Fruit fly (Drosophila melanogaster): ENCODE data around the gene CG1409.

Gene CG1409

DNA sequence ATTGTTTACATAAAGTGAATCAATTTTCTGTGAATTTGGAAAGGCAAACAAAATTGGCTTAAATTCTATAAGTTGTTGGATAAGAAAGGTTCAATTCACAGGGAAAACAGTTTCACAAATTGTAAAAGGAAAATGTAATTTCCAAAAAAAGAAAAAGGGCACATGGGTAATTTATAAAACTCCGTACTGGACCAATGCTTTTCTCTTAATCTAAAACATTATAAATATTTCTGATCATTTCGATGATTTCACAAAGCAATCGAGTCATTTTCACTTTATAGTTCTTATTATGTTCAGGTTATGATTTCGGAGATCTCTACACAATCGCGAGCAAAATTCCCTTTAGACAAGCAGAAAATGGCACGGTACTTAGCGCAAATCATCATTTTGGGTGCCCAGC is at the start of gene CG1409:
Gene CG1409, plus strand, starts transcription at position 301 of the 400 bp plus-strand sequence.
- TF ChIP-seq noc (tag; optimal IDR thresholded peaks at IDR 0.05), result no peak

DNA sequence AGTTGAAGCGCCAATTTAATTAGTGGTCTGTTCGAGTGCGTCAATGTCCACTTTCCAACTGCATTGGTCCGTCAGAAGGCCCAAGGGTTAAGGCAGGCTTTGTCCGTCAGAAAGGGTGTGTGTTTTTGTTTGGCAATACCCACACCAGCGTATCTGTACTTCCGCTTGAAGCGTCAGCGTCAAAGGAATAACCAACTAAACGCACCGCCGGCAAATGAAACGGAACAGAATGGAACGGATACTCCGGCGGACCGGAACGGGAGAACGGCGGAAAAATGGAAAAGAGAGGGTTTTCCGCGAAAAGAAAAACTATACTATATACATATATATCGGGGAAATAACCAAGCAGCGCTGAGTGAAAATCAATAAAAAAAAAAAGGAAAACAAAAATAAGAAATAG is 35.1 kb upstream of the CG1409 start:
- no peak for TF ChIP-seq noc (tag; optimal IDR thresholded peaks at IDR 0.05)

DNA sequence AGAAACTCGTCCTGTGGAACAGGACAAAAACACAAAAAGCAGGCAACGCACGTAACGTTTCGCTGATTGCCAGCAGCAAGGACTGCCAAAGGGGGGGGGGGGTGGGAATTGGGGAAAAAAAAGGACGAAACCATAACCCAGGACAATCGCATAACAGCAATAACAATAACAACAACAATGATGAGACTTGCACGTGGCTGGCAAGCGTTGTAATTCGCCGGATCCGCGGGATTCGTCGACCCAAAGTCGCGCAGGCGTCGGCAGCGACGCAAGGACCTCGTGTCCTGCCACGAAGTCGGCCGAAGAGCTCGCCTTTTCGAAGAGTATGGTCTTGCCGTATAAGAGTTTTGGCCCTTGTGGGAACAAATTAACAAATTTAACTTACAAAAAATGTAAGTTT is 32.7 kb upstream of the CG1409 start:
- TF ChIP-seq noc (tag; optimal IDR thresholded peaks at IDR 0.05), result no peak

DNA sequence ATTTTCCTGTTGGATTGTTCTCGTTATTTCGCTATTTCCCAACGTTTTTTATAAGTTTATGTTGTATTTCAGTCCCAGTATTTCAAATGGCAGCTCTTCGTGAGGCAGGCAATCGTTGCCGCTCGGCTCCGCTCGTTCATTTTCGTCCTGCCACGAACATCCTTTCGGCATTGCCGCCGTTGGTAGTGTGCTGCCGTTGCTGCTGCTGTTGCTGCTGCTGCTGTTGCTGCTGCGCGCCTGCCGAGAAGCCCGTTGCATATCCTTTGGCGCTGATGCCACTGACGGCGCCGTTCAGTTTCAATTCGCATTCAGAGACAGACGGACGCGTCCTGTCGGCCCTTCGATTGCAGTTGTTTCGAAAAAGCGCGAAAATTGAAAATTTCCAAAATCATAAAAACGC is 32.1 kb upstream of the CG1409 start, which contains the start of gene CARPA:
Gene CARPA, plus strand, starts transcription at position 301 of the 400 bp plus-strand sequence.
- no peak for TF ChIP-seq noc (tag; optimal IDR thresholded peaks at IDR 0.05)

DNA sequence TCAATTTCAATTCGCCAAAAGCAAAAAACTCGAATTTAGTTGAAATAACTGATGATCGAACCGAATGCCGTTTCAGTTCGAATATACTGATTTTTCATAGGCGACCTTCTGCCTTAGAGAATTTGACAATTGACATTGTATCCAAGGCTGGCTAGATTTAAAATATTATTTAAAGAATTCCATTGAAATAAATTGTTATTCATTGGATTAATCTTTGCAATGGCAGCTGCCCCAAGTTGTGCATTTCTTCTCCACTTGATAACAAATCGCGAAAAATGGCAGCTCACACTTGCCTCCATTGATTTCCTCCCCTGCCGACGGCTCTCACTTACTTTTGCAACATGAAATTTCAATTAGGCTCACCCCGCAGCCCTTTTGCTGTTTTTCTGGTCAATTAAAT is 3.8 kb upstream of the CG1409 start, which contains the start of gene CG10920:
Gene CG10920, minus strand, starts transcription at position 101 of the 400 bp plus-strand sequence.
- no peak for TF ChIP-seq noc (tag; optimal IDR thresholded peaks at IDR 0.05)

DNA sequence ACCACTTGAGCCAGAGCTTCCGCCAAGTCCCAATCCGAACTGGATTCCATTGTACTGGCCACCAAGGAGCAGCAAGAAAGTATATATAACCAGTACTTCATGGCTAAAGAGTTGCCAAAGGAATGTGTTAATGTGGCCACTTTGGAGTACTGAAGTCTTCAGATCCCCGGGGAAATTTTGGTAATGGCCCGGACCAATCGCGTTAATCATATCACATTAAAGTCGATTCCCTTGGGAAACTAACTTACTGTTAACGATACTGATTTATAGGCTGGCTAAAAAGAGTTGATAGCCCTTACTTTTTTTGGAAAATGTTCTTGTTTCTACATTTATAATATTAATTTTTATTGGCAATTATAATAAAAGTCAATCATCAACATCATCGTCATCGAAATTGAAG is 8.9 kb downstream of the CG1409 start, which contains the start of gene Ir7b:
Gene Ir7b, minus strand, starts transcription at position 101 of the 400 bp plus-strand sequence.
- TF ChIP-seq noc (tag; optimal IDR thresholded peaks at IDR 0.05), result no peak

DNA sequence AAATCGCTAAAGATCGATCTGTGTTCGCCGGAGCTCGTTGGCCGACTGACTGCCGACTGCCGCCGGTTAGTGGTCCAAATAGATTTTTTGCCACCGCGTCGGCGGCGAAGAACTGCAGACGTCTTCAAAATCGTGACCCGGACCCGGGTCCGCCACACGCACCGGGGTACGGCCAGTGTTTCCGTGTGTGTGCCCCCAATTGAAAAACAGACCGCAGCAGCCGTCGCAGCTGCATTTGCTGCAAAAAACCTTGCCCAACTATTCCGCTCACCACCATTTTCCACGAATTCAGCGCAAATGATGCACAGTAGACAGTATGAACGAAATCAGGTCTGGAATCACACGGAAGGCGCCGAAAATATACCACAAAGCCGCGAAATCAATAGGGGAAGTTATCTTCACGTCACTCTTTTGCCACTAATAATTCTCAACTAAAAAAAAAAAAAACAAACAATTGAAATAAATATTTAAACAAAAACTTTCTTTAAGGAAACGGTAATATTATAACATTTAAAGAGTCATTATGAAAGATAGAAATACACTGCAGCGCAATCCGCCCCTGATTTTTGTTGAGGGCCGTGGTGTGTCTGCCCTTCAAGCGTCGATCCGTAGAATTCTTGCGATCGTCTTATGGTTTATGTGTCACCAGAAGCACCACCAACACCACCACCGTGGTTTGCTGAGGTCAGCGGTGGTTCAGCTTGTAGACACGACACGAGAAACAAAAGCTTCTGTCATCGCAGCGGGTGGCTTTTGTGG is 15.4 kb downstream of the CG1409 start, which contains the start of gene dec:
Gene dec, minus strand, starts transcription at position 51 of the 759 bp plus-strand sequence.
- TF ChIP-seq noc (tag; optimal IDR thresholded peaks at IDR 0.05), result no peak

DNA sequence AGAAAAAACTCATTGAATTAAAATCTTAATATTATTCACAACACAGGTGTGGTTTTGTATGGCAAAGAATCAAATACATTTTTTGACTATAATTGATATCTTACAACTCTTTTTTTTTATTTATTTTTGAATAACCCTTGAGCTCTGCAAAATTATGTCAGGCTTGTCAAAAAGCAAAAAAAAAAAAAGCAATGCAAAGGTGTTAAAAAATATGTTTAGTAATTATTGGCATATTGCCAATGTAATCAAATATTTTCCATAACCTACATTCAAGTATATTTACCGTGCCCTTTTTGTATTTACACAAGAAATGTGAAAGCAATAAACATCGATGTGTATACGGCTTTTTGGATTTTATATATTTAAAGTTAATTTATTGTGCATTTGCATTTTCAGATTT is 16.1 kb downstream of the CG1409 start, which contains the start of gene Ir7c:
Gene Ir7c, plus strand, starts transcription at position 301 of the 400 bp plus-strand sequence.
- no peak for TF ChIP-seq noc (tag; optimal IDR thresholded peaks at IDR 0.05)

DNA sequence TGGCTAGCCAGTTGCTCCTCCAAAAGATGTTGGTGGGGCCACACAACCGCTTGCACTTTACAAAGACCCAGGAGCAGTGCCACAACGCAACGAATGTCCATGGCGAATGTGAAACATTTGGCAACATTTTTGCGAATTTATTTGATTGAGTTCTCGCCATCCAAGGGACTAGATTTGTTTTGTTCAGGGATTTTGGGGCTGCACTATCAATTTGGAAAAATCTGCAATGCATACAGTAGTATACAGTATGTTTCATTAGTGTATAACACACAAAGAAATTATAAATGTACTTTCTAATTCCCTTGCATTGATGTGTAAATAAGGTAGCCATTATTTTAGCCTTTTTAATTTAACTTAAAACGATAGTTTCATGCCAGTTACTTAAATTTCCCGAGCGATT is 20.8 kb downstream of the CG1409 start, which contains the start of gene Ir7d:
Gene Ir7d, minus strand, starts transcription at position 101 of the 400 bp plus-strand sequence.
- TF ChIP-seq noc (tag; optimal IDR thresholded peaks at IDR 0.05), result no peak

DNA sequence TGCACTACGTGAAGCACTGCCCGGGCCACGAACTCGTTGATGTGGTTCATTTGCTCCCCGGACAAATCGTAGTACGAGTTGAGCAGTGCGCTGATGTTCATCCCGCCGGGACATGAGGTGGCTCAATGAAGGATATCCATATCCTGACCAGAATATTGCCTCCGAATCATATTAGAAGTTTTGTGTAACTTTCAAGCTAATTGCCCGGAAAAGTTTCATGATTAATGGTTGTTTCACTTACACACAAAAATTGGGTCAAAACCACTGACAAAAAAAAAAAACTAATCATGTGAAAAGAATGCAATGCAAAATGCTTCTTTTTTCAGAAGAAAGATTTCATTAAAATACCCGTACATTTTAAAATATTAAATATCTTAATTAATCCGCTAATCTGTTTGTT is 23.6 kb downstream of the CG1409 start, which contains the start of gene Ir7e:
Gene Ir7e, minus strand, starts transcription at position 101 of the 400 bp plus-strand sequence.
- no peak for TF ChIP-seq noc (tag; optimal IDR thresholded peaks at IDR 0.05)

DNA sequence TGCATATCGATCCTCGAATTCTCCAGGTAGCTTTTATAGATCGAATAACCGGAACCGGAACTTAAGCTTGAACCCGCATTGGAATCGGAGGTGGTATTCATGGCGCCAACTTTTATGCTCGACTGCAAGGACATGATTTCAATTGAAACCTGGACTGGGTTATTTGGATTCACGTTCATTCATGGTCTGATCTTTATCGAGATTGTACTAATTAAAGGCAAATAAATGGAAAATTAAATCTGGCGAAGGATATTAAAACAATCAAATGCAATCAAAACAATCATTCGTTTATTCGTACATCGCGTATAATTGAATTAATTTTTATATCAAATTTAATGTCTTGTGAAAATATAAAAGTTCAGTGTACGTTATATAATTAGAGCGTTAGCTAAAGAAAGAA is 26.0 kb downstream of the CG1409 start, which contains the start of gene Ir7f:
Gene Ir7f, minus strand, starts transcription at position 101 of the 400 bp plus-strand sequence.
- no peak for TF ChIP-seq noc (tag; optimal IDR thresholded peaks at IDR 0.05)

DNA sequence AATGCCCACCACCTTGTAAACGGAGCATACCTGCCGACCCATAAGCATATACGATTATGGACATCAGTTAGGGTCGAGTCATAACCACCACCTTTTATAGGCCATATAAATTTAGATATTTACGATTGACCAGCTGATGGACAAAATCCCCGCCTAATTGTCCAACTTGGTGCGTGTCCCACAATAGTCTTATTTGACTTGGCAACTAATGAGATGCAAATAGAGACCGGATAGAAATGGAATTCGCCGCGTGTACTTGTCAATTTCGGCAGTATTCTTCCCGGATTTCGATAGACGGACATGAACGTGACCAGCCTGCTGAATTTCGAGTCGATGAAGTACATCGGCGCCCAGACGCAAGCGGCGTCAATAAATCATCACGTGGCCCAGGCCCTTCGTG is 26.4 kb downstream of the CG1409 start, which contains the start of gene Ir7g:
Gene Ir7g, plus strand, starts transcription at position 301 of the 400 bp plus-strand sequence.
- no peak for TF ChIP-seq noc (tag; optimal IDR thresholded peaks at IDR 0.05)

DNA sequence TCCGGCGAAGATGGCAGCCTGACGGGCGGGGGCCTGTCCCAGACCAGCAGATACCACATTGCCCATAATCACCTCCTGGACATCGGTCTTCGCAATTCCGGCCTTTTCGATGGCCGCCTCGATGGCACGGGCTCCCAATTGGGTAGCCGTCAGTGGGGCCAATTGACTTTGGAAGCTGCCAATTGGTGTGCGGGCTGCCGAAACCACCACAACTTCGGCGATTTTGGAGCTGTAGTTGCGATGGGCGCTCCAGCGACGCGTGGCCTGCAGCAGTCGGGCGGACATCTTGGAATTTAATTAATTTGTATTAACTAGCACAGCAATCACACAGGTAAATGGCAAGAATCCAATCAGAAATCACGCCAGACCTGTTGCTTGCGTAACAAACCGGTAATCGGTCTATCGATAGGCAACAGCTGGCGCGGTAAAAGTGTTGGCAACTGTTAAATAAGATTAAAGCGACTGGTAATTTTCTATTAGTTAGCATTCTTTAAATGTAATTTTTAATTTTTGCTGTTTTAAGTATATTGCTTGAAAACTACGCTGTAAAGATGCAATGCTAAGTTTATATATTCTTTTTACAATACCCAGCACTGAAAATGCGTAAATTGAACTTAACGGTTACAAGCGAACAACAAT is 30.5 kb downstream of the CG1409 start, which contains the start of gene Acat1:
Gene Acat1, minus strand, starts transcription at position 400 of the 639 bp plus-strand sequence.
- peak; percentile 71 for TF ChIP-seq noc (tag; optimal IDR thresholded peaks at IDR 0.05)

DNA sequence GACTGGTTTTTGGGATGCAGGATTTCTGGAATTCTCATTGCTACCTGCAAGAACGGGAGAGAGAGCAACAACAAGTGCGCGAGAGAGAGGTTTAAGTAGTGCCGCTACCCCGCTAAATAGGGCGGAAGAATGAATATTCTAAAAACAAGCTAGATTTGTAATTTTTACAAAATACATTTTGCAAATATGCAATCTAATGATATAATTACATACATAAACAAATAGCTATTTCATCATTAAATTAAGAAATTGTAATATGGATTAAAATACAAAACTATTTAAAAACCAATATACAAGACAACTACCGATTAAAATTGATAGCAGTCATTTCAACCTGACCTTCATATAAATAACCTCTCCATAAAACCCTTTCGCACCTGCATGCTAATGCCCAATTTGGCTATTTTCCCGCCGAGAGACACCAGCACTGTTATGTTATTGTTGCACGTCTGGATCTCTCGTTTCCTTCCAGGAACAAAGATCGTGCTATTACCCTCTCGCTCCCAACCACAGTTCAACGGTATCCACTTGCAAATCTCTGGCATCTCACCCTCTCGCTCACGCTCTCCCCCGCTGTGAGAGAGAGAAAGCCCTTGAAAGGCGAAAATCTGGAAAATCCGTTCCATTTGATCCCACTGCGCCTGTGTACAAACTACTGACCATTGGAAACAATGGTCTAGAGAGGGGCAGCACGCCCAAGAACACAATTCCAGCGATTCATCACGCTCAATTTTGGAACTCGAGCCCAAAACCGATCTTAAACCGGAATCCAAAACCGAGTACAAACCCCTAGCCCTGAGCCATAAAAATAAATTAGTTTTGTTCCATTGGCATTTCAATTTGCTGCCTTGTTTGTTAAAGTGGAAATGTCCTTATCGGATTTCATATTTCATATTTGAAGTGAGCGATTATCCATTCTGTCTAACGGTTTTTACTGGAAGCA is 33.9 kb downstream of the CG1409 start, which contains the start of gene Nek2:
Gene Nek2, minus strand, starts transcription at position 51 of the 943 bp plus-strand sequence.
- TF ChIP-seq noc (tag; optimal IDR thresholded peaks at IDR 0.05), result no peak

DNA sequence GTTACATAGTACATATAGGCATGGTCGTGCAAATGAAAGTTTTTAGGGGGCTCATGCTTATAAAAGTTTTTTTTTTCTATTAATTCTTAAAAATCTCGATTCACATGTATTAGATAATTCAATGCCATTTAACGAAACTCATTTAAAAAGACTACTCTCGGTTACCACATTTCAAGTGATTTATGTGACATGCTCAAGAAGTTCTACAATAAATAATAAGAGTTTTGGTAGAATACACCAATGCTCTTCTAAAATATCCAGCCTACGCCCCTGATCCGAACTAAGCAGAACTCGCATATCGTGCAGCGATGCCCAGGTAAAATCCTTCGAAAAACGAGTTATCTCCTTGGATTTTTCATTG is 34.5 kb downstream of the CG1409 start:
- TF ChIP-seq noc (tag; optimal IDR thresholded peaks at IDR 0.05), result peak; percentile 3

All from whole organism, larva.